Fruit fly (Drosophila melanogaster): ENCODE measurements around the gene CG33700.

DNA sequence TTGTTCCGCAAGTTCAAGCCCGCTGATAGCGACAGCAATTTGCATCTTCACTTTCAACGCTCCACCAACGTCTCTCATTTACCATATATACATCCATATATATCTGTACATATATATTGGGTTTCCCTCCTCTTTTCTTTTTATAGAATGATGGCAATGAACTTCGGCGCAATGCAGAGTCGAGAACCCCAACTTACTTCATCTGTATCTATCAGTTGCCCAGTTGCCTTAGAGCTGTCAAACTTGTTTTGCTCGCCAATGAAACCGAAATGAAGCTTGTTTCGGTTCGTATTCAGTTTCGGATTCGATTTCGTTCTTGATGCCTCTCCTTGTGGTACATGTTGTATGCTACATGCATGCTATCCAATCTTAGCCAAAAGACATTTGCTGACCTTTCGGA is 3.5 kb upstream of the CG33700 start, which contains the start of gene Or67a:
- no peak for TF ChIP-seq gl (tag; optimal IDR thresholded peaks at IDR 0.05)
- TF ChIP-seq CG14655 (GFP tag; optimal IDR thresholded peaks at IDR 0.05): peak; percentile 27
- TF ChIP-seq CG32121 (GFP tag; IDR thresholded peaks at IDR 0.05): no peak
- no peak for TF ChIP-seq CG12605 (GFP tag; IDR thresholded peaks at IDR 0.05)
- no peak for TF ChIP-seq Ets98B (GFP tag; IDR thresholded peaks at IDR 0.05)
- no peak for TF ChIP-seq CG15710 (tag; optimal IDR thresholded peaks at IDR 0.05)
- no peak for TF ChIP-seq Snoo (tag; optimal IDR thresholded peaks at IDR 0.05)
- TF ChIP-seq CG9948 (tag; optimal IDR thresholded peaks at IDR 0.05): no peak

Data from whole organism, pupa.